Fruit fly (Drosophila melanogaster): ENCODE results near the gene gudu.
A peak's percentile ranks its signal among the peaks of the same experiment; 100 is the strongest.

Gene gudu

dm6 chr2L:7387813-7388558 lies at the start of gene gudu, which contains the start of gene CG5149 (continued):
- TF ChIP-seq knrl (GFP tag; IDR thresholded peaks at IDR 0.05; ENCODE audit: partially characterized antibody) (peak; percentile 88), al (GFP tag; IDR thresholded peaks at IDR 0.05) (no peak), CG14965 (GFP tag; optimal IDR thresholded peaks at IDR 0.05; ENCODE audit: borderline replicate concordance) (no peak), CG10366 (GFP tag; IDR thresholded peaks at IDR 0.05) (peak; percentile 7; the same call in 1 of the 2 replicates), CG14667 (GFP tag; IDR thresholded peaks at IDR 0.05) (no peak), Drgx (GFP tag; IDR thresholded peaks at IDR 0.05) (no peak), seq (GFP tag; IDR thresholded peaks at IDR 0.05) (no peak), Poxn (GFP tag; IDR thresholded peaks at IDR 0.05) (no peak), dati (GFP tag; IDR thresholded peaks at IDR 0.05) (no peak), CG30403 (GFP tag; optimal IDR thresholded peaks at IDR 0.05) (no peak), rib (GFP tag; IDR thresholded peaks at IDR 0.05) (no peak), zfh1 (GFP tag; IDR thresholded peaks at IDR 0.05) (0 out of 3 replicates have a peak, but pooled peaks have one; percentile 21), CG2120 (GFP tag; optimal IDR thresholded peaks at IDR 0.05) (no peak), Trl (optimal IDR thresholded peaks at IDR 0.05) (no peak), Trl (GFP tag; optimal IDR thresholded peaks at IDR 0.05) (no peak), sna (GFP tag; IDR thresholded peaks at IDR 0.05; ENCODE audit: partially characterized antibody) (peak; percentile 76), so (GFP tag; IDR thresholded peaks at IDR 0.05) (no peak), nerfin-1 (tag; optimal IDR thresholded peaks at IDR 0.05) (peak; percentile 62), CG10267 (tag; optimal IDR thresholded peaks at IDR 0.05) (peak; percentile 50), Six4 (GFP tag; optimal IDR thresholded peaks at IDR 0.05) (no peak), CG6254 (GFP tag; optimal IDR thresholded peaks at IDR 0.05) (no peak), ato (GFP tag; IDR thresholded peaks at IDR 0.05; ENCODE audit: partially characterized antibody) (peak; percentile 84), eyg (GFP tag; optimal IDR thresholded peaks at IDR 0.05) (peak; percentile 5), CG3838 (GFP tag; optimal IDR thresholded peaks at IDR 0.05) (no peak), CG15601 (tag; optimal IDR thresholded peaks at IDR 0.05) (peak; percentile 49), hkb (optimal IDR thresholded peaks at IDR 0.05) (peak; percentile 28), hkb (GFP tag; IDR thresholded peaks at IDR 0.05) (no peak), Oli (tag; optimal IDR thresholded peaks at IDR 0.05) (no peak), CG10431 (GFP tag; optimal IDR thresholded peaks at IDR 0.05) (no peak), Dek (tag; optimal IDR thresholded peaks at IDR 0.05) (no peak), dimm (GFP tag; IDR thresholded peaks at IDR 0.05) (no peak), Ssrp (tag; optimal IDR thresholded peaks at IDR 0.05) (no peak), repo (GFP tag; optimal IDR thresholded peaks at IDR 0.05) (no peak), CG16863 (GFP tag; optimal IDR thresholded peaks at IDR 0.05) (no peak), CG11560 (tag; IDR thresholded peaks at IDR 0.05) (no peak), CG15011 (GFP tag; optimal IDR thresholded peaks at IDR 0.05) (no peak), CG13775 (GFP tag; optimal IDR thresholded peaks at IDR 0.05) (peak; percentile 78), HLH3B (GFP tag; IDR thresholded peaks at IDR 0.05) (no peak), CG4424 (GFP tag; optimal IDR thresholded peaks at IDR 0.05) (no peak), ftz-f1 (GFP tag; optimal IDR thresholded peaks at IDR 0.05) (no peak), CG32772 (GFP tag; IDR thresholded peaks at IDR 0.05) (0 out of 2 replicates have a peak, but pooled peaks have one; percentile 28), Gsc (GFP tag; IDR thresholded peaks at IDR 0.05) (no peak), dmrt99B (tag; optimal IDR thresholded peaks at IDR 0.05) (no peak), gfzf (GFP tag; optimal IDR thresholded peaks at IDR 0.05) (peak; percentile 49), wor (GFP tag; IDR thresholded peaks at IDR 0.05) (no peak), bsh (GFP tag; optimal IDR thresholded peaks at IDR 0.05) (no peak), CG4617 (GFP tag; optimal IDR thresholded peaks at IDR 0.05; ENCODE audit: borderline replicate concordance) (peak; percentile 58), CG1024 (GFP tag; IDR thresholded peaks at IDR 0.05) (no peak), Max (GFP tag; optimal IDR thresholded peaks at IDR 0.05) (no peak), H15 (GFP tag; IDR thresholded peaks at IDR 0.05) (no peak), Rx (GFP tag; IDR thresholded peaks at IDR 0.05) (no peak), yki (optimal IDR thresholded peaks at IDR 0.05) (no peak)

All from whole organism, embryonic.